In genomic region chrX:7004101-7004700, dm6 we compare ENCODE assay signal across 1 fruit fly cellular context.
TF ChIP-seq lines count a peak whose summit lies in the region.

No protein-coding gene starts in this region.

TF ChIP-seq in whole organism, embryonic, 481 proteins besides CTCF, POLR2A, EP300 and RAD21 (continued from another document):
- TF ChIP-seq Ets97D (GFP tag; optimal IDR thresholded peaks at IDR 0.05; lab: Kevin White, UChicago) (peak; percentile 25), Atf-2 (GFP tag; optimal IDR thresholded peaks at IDR 0.05; lab: Kevin White, UChicago) (peak; percentile 88), bcd (GFP tag; optimal IDR thresholded peaks at IDR 0.05; lab: Kevin White, UChicago) (peak; percentile 79), CG4404 (GFP tag; IDR thresholded peaks at IDR 0.05; lab: Robert Waterston, UW) (peak; percentile 58), p53 (GFP tag; optimal IDR thresholded peaks at IDR 0.05; lab: Kevin White, UChicago) (peak; percentile 81), Hsf (GFP tag; optimal IDR thresholded peaks at IDR 0.05; lab: Kevin White, UChicago) (peak; percentile 56), Hr3 (GFP tag; optimal IDR thresholded peaks at IDR 0.05; lab: Kevin White, UChicago) (peak; percentile 63), Usf (GFP tag; optimal IDR thresholded peaks at IDR 0.05; lab: Kevin White, UChicago) (peak; percentile 42), hth (optimal IDR thresholded peaks at IDR 0.05; lab: Kevin White, UChicago) (no peak), CG2120 (GFP tag; optimal IDR thresholded peaks at IDR 0.05; lab: Kevin White, UChicago) (peak; percentile 46), CG8281 (tag; optimal IDR thresholded peaks at IDR 0.05; lab: Kevin White, UChicago) (peak; percentile 65), Neu2 (GFP tag; optimal IDR thresholded peaks at IDR 0.05; lab: Kevin White, UChicago; ENCODE audit: borderline replicate concordance) (peak; percentile 44), fd102C (GFP tag; optimal IDR thresholded peaks at IDR 0.05; lab: Kevin White, UChicago) (peak; percentile 96), Gsc (GFP tag; IDR thresholded peaks at IDR 0.05; lab: Robert Waterston, UW) (no peak), CG1792 (GFP tag; optimal IDR thresholded peaks at IDR 0.05; lab: Kevin White, UChicago) (peak; percentile 77), NK7.1 (GFP tag; optimal IDR thresholded peaks at IDR 0.05; lab: Kevin White, UChicago) (peak; percentile 69), sug (tag; optimal IDR thresholded peaks at IDR 0.05; lab: Kevin White, UChicago) (peak; percentile 49), CG18764 (GFP tag; optimal IDR thresholded peaks at IDR 0.05; lab: Kevin White, UChicago) (peak; percentile 90), CG12104 (GFP tag; optimal IDR thresholded peaks at IDR 0.05; lab: Kevin White, UChicago) (peak; percentile 87), CG8765 (GFP tag; IDR thresholded peaks at IDR 0.05; lab: Robert Waterston, UW) (no peak), Chrac-16 (GFP tag; optimal IDR thresholded peaks at IDR 0.05; lab: Kevin White, UChicago) (peak; percentile 29), Dp (GFP tag; optimal IDR thresholded peaks at IDR 0.05; lab: Kevin White, UChicago) (no peak), CG34422 (GFP tag; IDR thresholded peaks at IDR 0.05; lab: Robert Waterston, UW) (peak; percentile 25; the same call in 1 of the 3 replicates), CHES-1-like (GFP tag; optimal IDR thresholded peaks at IDR 0.05; lab: Kevin White, UChicago) (peak; percentile 91), CG4282 (GFP tag; optimal IDR thresholded peaks at IDR 0.05; lab: Kevin White, UChicago) (peak; percentile 54), Opbp (GFP tag; IDR thresholded peaks at IDR 0.05; lab: Robert Waterston, UW; ENCODE audit: partially characterized antibody) (no peak), Dll (GFP tag; IDR thresholded peaks at IDR 0.05; lab: Robert Waterston, UW; ENCODE audit: partially characterized antibody) (no peak), sr (GFP tag; IDR thresholded peaks at IDR 0.05; lab: Robert Waterston, UW) (peak; percentile 54; the same call in 1 of the 3 replicates), CG16863 (GFP tag; optimal IDR thresholded peaks at IDR 0.05; lab: Kevin White, UChicago) (peak; percentile 90), her (GFP tag; optimal IDR thresholded peaks at IDR 0.05; lab: Kevin White, UChicago) (peak; percentile 87), CG10209 (GFP tag; optimal IDR thresholded peaks at IDR 0.05; lab: Kevin White, UChicago) (peak; percentile 93), psq (GFP tag; optimal IDR thresholded peaks at IDR 0.05; lab: Kevin White, UChicago) (peak; percentile 82), CG9932 (GFP tag; IDR thresholded peaks at IDR 0.05; lab: Robert Waterston, UW) (0 out of 2 replicates have a peak, but pooled peaks have one; percentile 5), CG6272 (GFP tag; IDR thresholded peaks at IDR 0.05; lab: Robert Waterston, UW) (no peak), Ptx1 (GFP tag; IDR thresholded peaks at IDR 0.05; lab: Robert Waterston, UW) (0 out of 2 replicates have a peak, but pooled peaks have one; percentile 23), CG13424 (tag; optimal IDR thresholded peaks at IDR 0.05; lab: Kevin White, UChicago) (peak; percentile 73), tna (GFP tag; IDR thresholded peaks at IDR 0.05; lab: Robert Waterston, UW; ENCODE audit: partially characterized antibody) (no peak), CG2875 (GFP tag; optimal IDR thresholded peaks at IDR 0.05; lab: Kevin White, UChicago) (peak; percentile 97), Dip2 (GFP tag; IDR thresholded peaks at IDR 0.05; lab: Robert Waterston, UW) (no peak), CG15479 (GFP tag; optimal IDR thresholded peaks at IDR 0.05; lab: Kevin White, UChicago) (peak; percentile 58), CG3407 (GFP tag; optimal IDR thresholded peaks at IDR 0.05; lab: Kevin White, UChicago) (peak; percentile 96), B-H2 (GFP tag; optimal IDR thresholded peaks at IDR 0.05; lab: Kevin White, UChicago) (no peak), Pdp1 (GFP tag; optimal IDR thresholded peaks at IDR 0.05; lab: Kevin White, UChicago) (peak; percentile 64 to 76), ab (GFP tag; optimal IDR thresholded peaks at IDR 0.05; lab: Kevin White, UChicago) (no peak), Sry-β (GFP tag; optimal IDR thresholded peaks at IDR 0.05; lab: Kevin White, UChicago) (peak; percentile 63), Blimp-1 (GFP tag; optimal IDR thresholded peaks at IDR 0.05; lab: Kevin White, UChicago) (peak; percentile 87), CG8290 (GFP tag; optimal IDR thresholded peaks at IDR 0.05; lab: Kevin White, UChicago) (peak; percentile 92), CG8290 (tag; optimal IDR thresholded peaks at IDR 0.05; lab: Kevin White, UChicago) (peak; percentile 86 to 99), oc (tag; optimal IDR thresholded peaks at IDR 0.05; lab: Kevin White, UChicago) (peak; percentile 72), D (optimal IDR thresholded peaks at IDR 0.05; lab: Kevin White, UChicago) (no peak), D (GFP tag; optimal IDR thresholded peaks at IDR 0.05; lab: Kevin White, UChicago) (peak; percentile 91), trem (tag; optimal IDR thresholded peaks at IDR 0.05; lab: Kevin White, UChicago) (peak; percentile 74), Drgx (GFP tag; IDR thresholded peaks at IDR 0.05; lab: Robert Waterston, UW) (no peak), cad (GFP tag; optimal IDR thresholded peaks at IDR 0.05; lab: Kevin White, UChicago) (peak; percentile 4), abd-A (tag; optimal IDR thresholded peaks at IDR 0.05; lab: Kevin White, UChicago) (no peak), salm (tag; optimal IDR thresholded peaks at IDR 0.05; lab: Kevin White, UChicago) (peak; percentile 76), CG14667 (GFP tag; IDR thresholded peaks at IDR 0.05; lab: Robert Waterston, UW) (no peak), ATbp (GFP tag; optimal IDR thresholded peaks at IDR 0.05; lab: Kevin White, UChicago) (peak; percentile 96), CG10366 (GFP tag; IDR thresholded peaks at IDR 0.05; lab: Robert Waterston, UW) (peak; percentile 47; the same call in 1 of the 2 replicates), Trl (optimal IDR thresholded peaks at IDR 0.05; lab: Kevin White, UChicago) (no peak), Trl (GFP tag; optimal IDR thresholded peaks at IDR 0.05; lab: Kevin White, UChicago) (peak; percentile 91), CG32767 (GFP tag; IDR thresholded peaks at IDR 0.05; lab: Robert Waterston, UW) (peak; percentile 65), Mrtf (GFP tag; IDR thresholded peaks at IDR 0.05; lab: Robert Waterston, UW) (peak; percentile 43; the same call in 1 of the 3 replicates), CG3281 (GFP tag; optimal IDR thresholded peaks at IDR 0.05; lab: Kevin White, UChicago) (peak; percentile 70), Stat92E (GFP tag; optimal IDR thresholded peaks at IDR 0.05; lab: Kevin White, UChicago) (peak in 1 of 3 experiments; percentile 85), Hr39 (optimal IDR thresholded peaks at IDR 0.05; lab: Kevin White, UChicago) (no peak), Dfd (GFP tag; optimal IDR thresholded peaks at IDR 0.05; lab: Kevin White, UChicago) (no peak), CG9437 (GFP tag; optimal IDR thresholded peaks at IDR 0.05; lab: Kevin White, UChicago) (no peak), Sry-δ (GFP tag; optimal IDR thresholded peaks at IDR 0.05; lab: Kevin White, UChicago) (peak; percentile 43), row (GFP tag; IDR thresholded peaks at IDR 0.05; lab: Robert Waterston, UW) (peak; percentile 23; the same call in 1 of the 3 replicates), pfk (GFP tag; optimal IDR thresholded peaks at IDR 0.05; lab: Kevin White, UChicago) (peak; percentile 66), Camta (GFP tag; optimal IDR thresholded peaks at IDR 0.05; lab: Kevin White, UChicago) (peak; percentile 90), CG3995 (GFP tag; optimal IDR thresholded peaks at IDR 0.05; lab: Kevin White, UChicago) (no peak), CG16779 (GFP tag; IDR thresholded peaks at IDR 0.05; lab: Robert Waterston, UW) (0 out of 2 replicates have a peak, but pooled peaks have one; percentile 42), E2f2 (GFP tag; IDR thresholded peaks at IDR 0.05; lab: Robert Waterston, UW) (peak; percentile 65), CG34224 (GFP tag; IDR thresholded peaks at IDR 0.05; lab: Robert Waterston, UW; ENCODE audit: partially characterized antibody) (no peak), da (GFP tag; optimal IDR thresholded peaks at IDR 0.05; lab: Kevin White, UChicago) (peak; percentile 72), ase (GFP tag; IDR thresholded peaks at IDR 0.05; lab: Robert Waterston, UW) (peak; percentile 54; the same call in 2 of the 3 replicates)
